Worm (Caenorhabditis elegans): Measurements from ENCODE around the gene col-115.

Gene col-115

ce11 chrIV:8009374-8009773 is 20.9 kb downstream of the col-115 start:
- no peak for TF ChIP-seq mep-1 (tag; optimal IDR thresholded peaks at IDR 0.05)
- TF ChIP-seq blmp-1 (tag; optimal IDR thresholded peaks at IDR 0.05), result peak; percentile 62
- peak; percentile 10 for TF ChIP-seq mls-2 (tag; optimal IDR thresholded peaks at IDR 0.05)
- TF ChIP-seq ham-2 (GFP tag; optimal IDR thresholded peaks at IDR 0.05), result peak; percentile 47
- no peak for TF ChIP-seq drap-1 (GFP tag; optimal IDR thresholded peaks at IDR 0.05)
- TF ChIP-seq nhr-237 (tag; optimal IDR thresholded peaks at IDR 0.05), result no peak
- TF ChIP-seq flh-1 (GFP tag; optimal IDR thresholded peaks at IDR 0.05), result no peak

ce11 chrIV:8010521-8010920 is 22.0 kb downstream of the col-115 start:
- TF ChIP-seq ces-1 (GFP tag; optimal IDR thresholded peaks at IDR 0.05) (no peak), cnd-1 (tag; optimal IDR thresholded peaks at IDR 0.05) (no peak), lsy-2 (tag; optimal IDR thresholded peaks at IDR 0.05) (peak; percentile 5)

ce11 chrIV:8012330-8012729 is 23.8 kb downstream of the col-115 start, which contains the start of gene Y42H9B.3:
Gene Y42H9B.3, minus strand, starts transcription at chrIV:8012430.
- TF ChIP-seq nhr-2 (tag; optimal IDR thresholded peaks at IDR 0.05), result peak; percentile 59
- TF ChIP-seq mep-1 (tag; optimal IDR thresholded peaks at IDR 0.05), result no peak

DNA sequence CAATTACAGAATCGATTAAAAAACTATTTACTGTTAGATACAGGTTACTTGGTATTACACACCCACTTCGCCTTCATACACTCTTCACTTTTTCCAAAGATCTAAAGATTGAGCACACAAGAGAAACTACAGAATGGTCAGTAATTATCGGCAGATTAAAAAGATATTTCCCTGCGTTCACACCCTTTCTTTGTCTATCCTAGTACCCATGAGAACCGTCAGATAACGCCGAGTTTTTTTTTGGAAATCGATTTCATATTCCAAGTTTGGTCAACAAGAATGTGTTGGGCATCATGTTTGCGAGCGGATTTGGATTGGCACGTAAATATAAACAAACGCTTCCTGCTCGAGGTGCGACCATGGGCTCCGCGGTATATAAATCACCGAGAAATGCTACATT is 25.4 kb downstream of the col-115 start, which contains the start of gene C26B2.8:
C26B2.8 (plus strand) TSS at position 301 of the 400 bp plus-strand sequence.
- no peak for TF ChIP-seq ham-2 (GFP tag; optimal IDR thresholded peaks at IDR 0.05)
- TF ChIP-seq ceh-83 (GFP tag; optimal IDR thresholded peaks at IDR 0.05), result no peak
- TF ChIP-seq unc-120 (tag; optimal IDR thresholded peaks at IDR 0.05; ENCODE audit: poor library complexity, severe bottlenecking), result no peak

- TF ChIP-seq bed-3 (GFP tag; optimal IDR thresholded peaks at IDR 0.05) (peak; percentile 3), ces-1 (GFP tag; optimal IDR thresholded peaks at IDR 0.05) (peak; percentile 70), lin-32 (GFP tag; optimal IDR thresholded peaks at IDR 0.05) (peak; percentile 22), M03D4.4 (tag; optimal IDR thresholded peaks at IDR 0.05) (peak; percentile 35), lsy-2 (tag; optimal IDR thresholded peaks at IDR 0.05) (peak; percentile 41), drap-1 (GFP tag; optimal IDR thresholded peaks at IDR 0.05) (peak; percentile 11), unc-120 (tag; optimal IDR thresholded peaks at IDR 0.05; ENCODE audit: poor library complexity, severe bottlenecking) (peak; percentile 18), mls-2 (tag; optimal IDR thresholded peaks at IDR 0.05) (peak; percentile 34), ham-2 (GFP tag; optimal IDR thresholded peaks at IDR 0.05) (peak; percentile 31), mep-1 (tag; optimal IDR thresholded peaks at IDR 0.05) (peak; percentile 20), sptf-1 (tag; optimal IDR thresholded peaks at IDR 0.05) (peak; percentile 79)
These were observed 27.3 kb downstream of the col-115 start, which contains the start of gene C26B2.7 for ce11 chrIV:8015726-8016312. Gene C26B2.7, plus strand, starts transcription at chrIV:8016274.

ce11 chrIV:8016694-8017093 is 28.2 kb downstream of the col-115 start, which contains the start of gene elpc-4:
Gene elpc-4, plus strand, starts transcription at chrIV:8016994.
- TF ChIP-seq hlh-1 (tag; optimal IDR thresholded peaks at IDR 0.05), result no peak
- no peak for TF ChIP-seq sem-2 (GFP tag; optimal IDR thresholded peaks at IDR 0.05)
- no peak for TF ChIP-seq mls-2 (tag; optimal IDR thresholded peaks at IDR 0.05)
- no peak for TF ChIP-seq mab-5 (tag; optimal IDR thresholded peaks at IDR 0.05)
- no peak for TF ChIP-seq blmp-1 (tag; optimal IDR thresholded peaks at IDR 0.05)
- TF ChIP-seq zip-8 (tag; optimal IDR thresholded peaks at IDR 0.05), result no peak
- TF ChIP-seq unc-62 (GFP tag; optimal IDR thresholded peaks at IDR 0.05), result no peak
- no peak for TF ChIP-seq nhr-237 (tag; optimal IDR thresholded peaks at IDR 0.05)
- TF ChIP-seq nhr-76 (tag; optimal IDR thresholded peaks at IDR 0.05), result no peak
- no peak for TF ChIP-seq sptf-1 (tag; optimal IDR thresholded peaks at IDR 0.05)
- TF ChIP-seq nhr-28 (tag; optimal IDR thresholded peaks at IDR 0.05), result no peak
- TF ChIP-seq elt-3 (tag; optimal IDR thresholded peaks at IDR 0.05), result no peak
- no peak for TF ChIP-seq ham-2 (GFP tag; optimal IDR thresholded peaks at IDR 0.05)
- TF ChIP-seq nhr-12 (tag; optimal IDR thresholded peaks at IDR 0.05), result no peak

DNA sequence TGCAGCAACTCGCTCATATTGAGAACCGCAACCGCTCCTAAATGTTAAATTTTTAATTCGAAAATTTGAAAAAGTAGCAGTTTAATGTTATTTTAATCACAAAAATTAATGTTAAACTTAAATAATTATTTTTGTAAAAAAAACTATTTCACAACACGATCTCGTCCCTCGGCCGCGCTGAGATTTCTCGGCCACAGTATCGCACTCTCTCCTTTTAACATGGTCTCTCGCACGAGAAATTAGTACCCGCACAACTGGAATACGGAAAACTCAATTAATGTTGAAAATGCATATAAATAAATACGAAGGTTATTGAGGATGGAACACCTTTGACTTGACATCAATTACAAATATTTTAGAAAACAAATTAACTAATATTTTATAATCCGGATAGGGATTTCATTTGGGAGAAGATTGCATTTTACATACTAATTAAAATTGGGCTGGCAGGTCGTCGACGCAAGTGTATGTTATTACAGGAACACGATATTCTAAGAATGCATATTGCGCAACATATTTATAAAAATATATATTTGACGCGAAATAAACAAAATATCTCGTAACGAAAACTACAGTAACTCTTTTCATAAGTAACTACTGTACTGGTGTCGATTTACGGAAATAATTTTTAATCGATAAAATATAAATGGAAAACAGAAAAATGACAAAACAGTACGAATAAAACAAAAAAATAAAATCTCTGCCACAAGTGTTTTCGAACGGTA is 31.4 kb downstream of the col-115 start, which contains the start of gene dnc-4:
dnc-4 (minus strand) TSS at position 37 of the 725 bp plus-strand sequence.
- TF ChIP-seq ceh-83 (GFP tag; optimal IDR thresholded peaks at IDR 0.05) (no peak), ces-1 (GFP tag; optimal IDR thresholded peaks at IDR 0.05) (peak; percentile 75), zip-8 (tag; optimal IDR thresholded peaks at IDR 0.05) (peak; percentile 85)
